Worm (Caenorhabditis elegans) whole organism, mixed stage, embryonic: ENCODE data around the gene oac-58.

Source experiments
- bed-3 ChIP-seq: fragments of 200-800 bp; sonication (Bioruptor generic); optimal IDR thresholded peaks from 3 replicates; lab custom pipeline; 2018; ENCODE audit warnings: mild to moderate bottlenecking, missing genetic modification characterization, moderate library complexity, missing compliant biosample characterization
- blmp-1 ChIP-seq: fragments of 150-350 bp; optimal IDR thresholded peaks from 2 replicates; lab custom pipeline; 2014; ENCODE audit warnings: missing biosample characterization, missing genetic modification characterization
- ceh-39 ChIP-seq: fragments of 150-350 bp; optimal IDR thresholded peaks from 2 replicates; lab custom pipeline; 2014; ENCODE audit warnings: missing biosample characterization, missing genetic modification characterization
- ceh-43 ChIP-seq: fragments of 200-800 bp; sonication (Bioruptor generic); optimal IDR thresholded peaks from 2 replicates; lab custom pipeline; 2018; ENCODE audit warnings: mild to moderate bottlenecking, missing genetic modification characterization, moderate library complexity, missing compliant biosample characterization
- ceh-83 ChIP-seq: fragments of 200-800 bp; sonication (Bioruptor generic); optimal IDR thresholded peaks from 2 replicates; lab custom pipeline; 2018; ENCODE audit warnings: mild to moderate bottlenecking, missing genetic modification characterization, missing compliant biosample characterization
- ces-1 ChIP-seq: fragments of 150-350 bp; optimal IDR thresholded peaks from 2 replicates; lab custom pipeline; 2014; ENCODE audit warnings: missing biosample characterization, missing genetic modification reagents, missing genetic modification characterization
- cnd-1 ChIP-seq: fragments of 200-800 bp; sonication (Bioruptor generic); optimal IDR thresholded peaks from 2 replicates; lab custom pipeline; 2018; ENCODE audit warnings: mild to moderate bottlenecking, missing genetic modification characterization, missing compliant biosample characterization
- drap-1 ChIP-seq: fragments of 200-800 bp; sonication (Bioruptor generic); optimal IDR thresholded peaks from 3 replicates; lab custom pipeline; 2018; ENCODE audit warnings: mild to moderate bottlenecking, missing genetic modification characterization, missing compliant biosample characterization
- elt-1 ChIP-seq: sonication (generic microtip); optimal IDR thresholded peaks from 2 replicates; lab custom pipeline; 2017; ENCODE audit warnings: missing genetic modification characterization, mild to moderate bottlenecking, missing compliant biosample characterization, antibody characterized with exemption, moderate library complexity, borderline replicate concordance; ENCODE audit not compliant: insufficient read depth
- elt-3 ChIP-seq: fragments of 150-350 bp; optimal IDR thresholded peaks from 2 replicates; lab custom pipeline; 2014; ENCODE audit warnings: missing biosample characterization, missing genetic modification characterization
- flh-1 ChIP-seq: fragments of 200-800 bp; sonication (Bioruptor generic); optimal IDR thresholded peaks from 2 replicates; lab custom pipeline; 2018; ENCODE audit warnings: mild to moderate bottlenecking, missing genetic modification characterization, moderate library complexity, missing compliant biosample characterization
- ham-2 ChIP-seq: fragments of 200-800 bp; sonication (Bioruptor generic); optimal IDR thresholded peaks from 2 replicates; lab custom pipeline; 2018; ENCODE audit warnings: mild to moderate bottlenecking, missing genetic modification characterization, missing compliant biosample characterization
- hlh-1 ChIP-seq: fragments of 150-350 bp; optimal IDR thresholded peaks from 2 replicates; lab custom pipeline; 2014; ENCODE audit warnings: missing biosample characterization, missing genetic modification reagents, missing genetic modification characterization
- lin-13 ChIP-seq: fragments of 150-350 bp; optimal IDR thresholded peaks from 2 replicates; lab custom pipeline; 2014; ENCODE audit warnings: missing biosample characterization, missing genetic modification characterization
- lin-32 ChIP-seq: fragments of 200-800 bp; sonication (Bioruptor generic); optimal IDR thresholded peaks from 2 replicates; lab custom pipeline; 2018; ENCODE audit warnings: mild to moderate bottlenecking, missing genetic modification characterization, missing compliant biosample characterization
- lsy-2 ChIP-seq: fragments of 150-350 bp; optimal IDR thresholded peaks from 2 replicates; lab custom pipeline; 2014; ENCODE audit warnings: missing biosample characterization, missing genetic modification characterization
- mab-5 ChIP-seq: fragments of 150-350 bp; optimal IDR thresholded peaks from 2 replicates; lab custom pipeline; 2014; ENCODE audit warnings: missing biosample characterization, missing genetic modification characterization
- mep-1 ChIP-seq: fragments of 150-350 bp; optimal IDR thresholded peaks from 2 replicates; lab custom pipeline; 2017; ENCODE audit warnings: missing biosample characterization, missing genetic modification reagents, missing genetic modification characterization, inconsistent platforms
- mls-2 ChIP-seq: sonication (generic microtip); optimal IDR thresholded peaks from 2 replicates; lab custom pipeline; 2016; ENCODE audit warnings: mild to moderate bottlenecking, missing genetic modification characterization, moderate library complexity, missing compliant biosample characterization
- nhr-2 ChIP-seq: fragments of 150-350 bp; optimal IDR thresholded peaks from 2 replicates; lab custom pipeline; 2014; ENCODE audit warnings: missing biosample characterization, missing genetic modification characterization
- nhr-237 ChIP-seq: fragments of 150-350 bp; optimal IDR thresholded peaks from 2 replicates; lab custom pipeline; 2014; ENCODE audit warnings: missing biosample characterization, missing genetic modification characterization
- nhr-28 ChIP-seq: fragments of 150-350 bp; optimal IDR thresholded peaks from 2 replicates; lab custom pipeline; 2014; ENCODE audit warnings: missing biosample characterization, missing genetic modification characterization
- nhr-76 ChIP-seq: sonication (generic microtip); optimal IDR thresholded peaks from 2 replicates; lab custom pipeline; 2017; ENCODE audit warnings: missing biosample characterization, missing genetic modification characterization
- pha-4 ChIP-seq: fragments of 150-350 bp; optimal IDR thresholded peaks from 2 replicates; lab custom pipeline; 2018; ENCODE audit warnings: missing biosample characterization, missing genetic modification reagents, missing genetic modification characterization
- sem-2 ChIP-seq: fragments of 200-800 bp; sonication (Bioruptor generic); optimal IDR thresholded peaks from 2 replicates; lab custom pipeline; 2018; ENCODE audit warnings: mild to moderate bottlenecking, missing genetic modification characterization, missing compliant biosample characterization
- snpc-4 ChIP-seq: fragments of 150-350 bp; optimal IDR thresholded peaks from 2 replicates; lab custom pipeline; 2014; ENCODE audit warnings: missing biosample characterization, missing genetic modification characterization
- sptf-1 ChIP-seq: sonication (generic microtip); optimal IDR thresholded peaks from 2 replicates; lab custom pipeline; 2017; ENCODE audit warnings: mild to moderate bottlenecking, missing genetic modification characterization, moderate library complexity, missing compliant biosample characterization
- unc-120 ChIP-seq: sonication (generic microtip); optimal IDR thresholded peaks from 2 replicates; lab custom pipeline; 2017; ENCODE audit warnings: missing genetic modification characterization, missing compliant biosample characterization; ENCODE audit not compliant: poor library complexity, severe bottlenecking
- unc-39 ChIP-seq: fragments of 150-350 bp; optimal IDR thresholded peaks from 2 replicates; lab custom pipeline; 2014; ENCODE audit warnings: missing biosample characterization, missing genetic modification characterization
- unc-62 ChIP-seq: fragments of 150-350 bp; optimal IDR thresholded peaks from 2 replicates; lab custom pipeline; 2014; ENCODE audit warnings: missing biosample characterization, missing genetic modification reagents, missing genetic modification characterization
- zip-8 ChIP-seq: fragments of 150-350 bp; optimal IDR thresholded peaks from 2 replicates; lab custom pipeline; 2014; ENCODE audit warnings: missing biosample characterization, missing genetic modification characterization
- ztf-11 ChIP-seq: fragments of 150-350 bp; optimal IDR thresholded peaks from 2 replicates; lab custom pipeline; 2014; ENCODE audit warnings: missing biosample characterization, missing genetic modification characterization

The oac-58 gene

ce11 chrIV:12336893-12337627 lies 25.6 kb upstream of the oac-58 start, which contains the start of the genes F19B6.10 and wht-5:
TSS of gene F19B6.10 (plus strand) at chrIV:12337193.
TSS of gene wht-5 (plus strand) at chrIV:12337577.
- TF ChIP-seq elt-3 (tag; lab: Kevin White, UChicago) = no peak
- no peak for TF ChIP-seq sem-2 (GFP tag; lab: Kevin White, UChicago)
- TF ChIP-seq ceh-39 (tag; lab: Kevin White, UChicago) = no peak
- no peak for TF ChIP-seq elt-1
- TF ChIP-seq lsy-2 (tag; lab: Kevin White, UChicago) = no peak
- TF ChIP-seq lin-13 (tag; lab: Kevin White, UChicago) = no peak
- no peak for TF ChIP-seq mls-2
- TF ChIP-seq sptf-1 (tag; lab: Kevin White, UChicago) = no peak
- TF ChIP-seq ces-1 (GFP tag; lab: Kevin White, UChicago) = no peak
- TF ChIP-seq zip-8 = no peak
- TF ChIP-seq unc-62 = no peak
- no peak for TF ChIP-seq bed-3 (GFP tag; lab: Kevin White, UChicago)
- no peak for TF ChIP-seq nhr-76 (tag; lab: Kevin White, UChicago)
- TF ChIP-seq flh-1 = no peak
- TF ChIP-seq drap-1 (GFP tag; lab: Kevin White, UChicago) = no peak
- TF ChIP-seq nhr-28 (tag; lab: Kevin White, UChicago) = no peak
- no peak for TF ChIP-seq hlh-1
- TF ChIP-seq ham-2 (GFP tag; lab: Kevin White, UChicago) = no peak

- TF ChIP-seq sem-2 (GFP tag; lab: Kevin White, UChicago) = no peak
- TF ChIP-seq cnd-1 (tag; lab: Kevin White, UChicago) = no peak
- TF ChIP-seq mep-1 (tag; lab: Kevin White, UChicago) = no peak
- no peak for TF ChIP-seq nhr-28 (tag; lab: Kevin White, UChicago)
- TF ChIP-seq ces-1 (GFP tag; lab: Kevin White, UChicago) = no peak
- TF ChIP-seq blmp-1 (tag; lab: Kevin White, UChicago) = no peak
- TF ChIP-seq, all 35 proteins: peak for 0
Observed at ce11 chrIV:12335798-12336197, 24.3 kb upstream of the oac-58 start, which contains the start of gene F19B6.1. TSS of gene F19B6.1 (minus strand) at chrIV:12336075.

- TF ChIP-seq unc-120 (tag; lab: Kevin White, UChicago) (no peak), ceh-83 (GFP tag; lab: Kevin White, UChicago) (no peak), ham-2 (GFP tag; lab: Kevin White, UChicago) (no peak), bed-3 (GFP tag; lab: Kevin White, UChicago) (no peak), ztf-11 (tag; lab: Kevin White, UChicago) (no peak), mab-5 (no peak), nhr-2 (tag; lab: Kevin White, UChicago) (no peak), hlh-1 (no peak), mls-2 (no peak), unc-62 (no peak), blmp-1 (tag; lab: Kevin White, UChicago) (no peak), lsy-2 (tag; lab: Kevin White, UChicago) (no peak), elt-1 (no peak), mep-1 (tag; lab: Kevin White, UChicago) (no peak), ceh-43 (GFP tag; lab: Kevin White, UChicago) (no peak), elt-3 (tag; lab: Kevin White, UChicago) (no peak), lin-32 (GFP tag; lab: Kevin White, UChicago) (no peak), zip-8 (no peak)
- TF ChIP-seq, all 35 proteins: peak for 0
Observed at ce11 chrIV:12335248-12335647, 23.8 kb upstream of the oac-58 start.

- TF ChIP-seq unc-62 (no peak), ham-2 (GFP tag; lab: Kevin White, UChicago) (no peak), sptf-1 (tag; lab: Kevin White, UChicago) (no peak), ceh-43 (GFP tag; lab: Kevin White, UChicago) (no peak), bed-3 (GFP tag; lab: Kevin White, UChicago) (no peak)
Observed at ce11 chrIV:12334708-12335107, 23.2 kb upstream of the oac-58 start.

- TF ChIP-seq lin-32 (GFP tag; lab: Kevin White, UChicago) (no peak), ztf-11 (tag; lab: Kevin White, UChicago) (no peak), pha-4 (tag; lab: Kevin White, UChicago) (no peak), mls-2 (no peak), unc-39 (tag; lab: Kevin White, UChicago) (no peak), elt-1 (no peak), cnd-1 (tag; lab: Kevin White, UChicago) (no peak), nhr-237 (no peak), unc-120 (tag; lab: Kevin White, UChicago) (no peak), snpc-4 (no peak), sem-2 (GFP tag; lab: Kevin White, UChicago) (no peak)
Observed at ce11 chrIV:12334142-12334541, 22.6 kb upstream of the oac-58 start.
